Fruit fly (Drosophila melanogaster): ENCODE data around the gene msd5.

The msd5 gene

DNA sequence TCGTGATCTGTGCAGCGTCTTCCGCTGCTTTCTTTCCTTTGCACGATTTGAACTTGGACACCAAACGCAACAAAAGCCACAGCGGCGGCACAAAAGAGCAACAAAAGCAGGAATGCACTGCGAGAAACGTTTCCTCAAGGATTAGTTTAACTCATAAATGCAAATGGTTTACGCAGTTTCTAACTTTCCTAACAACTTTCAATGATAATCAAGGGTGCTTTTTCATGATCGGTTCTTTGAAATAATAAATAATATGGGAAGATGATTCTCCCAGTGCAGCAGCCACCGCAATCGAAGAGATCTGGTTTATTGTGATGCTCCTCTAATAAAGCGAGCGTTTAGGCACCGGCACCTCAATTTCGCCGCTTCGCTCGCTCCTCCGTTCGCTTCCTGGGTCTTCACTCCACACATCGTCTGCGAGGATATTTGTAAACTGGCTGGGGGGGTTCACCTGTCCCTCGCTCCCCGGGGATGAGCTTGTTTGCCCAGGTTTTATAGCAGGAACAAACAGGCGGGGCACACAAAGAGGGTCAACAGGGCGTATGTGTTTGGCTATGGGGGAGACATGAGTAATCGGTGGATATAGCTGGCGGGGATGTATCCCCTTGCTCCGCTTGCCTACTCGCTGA, 13.7 kb downstream of the msd5 start (continued):
- TF ChIP-seq TFAM (GFP tag; optimal IDR thresholded peaks at IDR 0.05) (no peak), CG5953 (GFP tag; IDR thresholded peaks at IDR 0.05) (peak; percentile 80), CG6254 (GFP tag; optimal IDR thresholded peaks at IDR 0.05) (peak; percentile 74), ash1 (GFP tag; optimal IDR thresholded peaks at IDR 0.05) (no peak), B-H1 (GFP tag; IDR thresholded peaks at IDR 0.05) (peak; percentile 73), CG5245 (GFP tag; optimal IDR thresholded peaks at IDR 0.05) (peak; percentile 82), cato (GFP tag; optimal IDR thresholded peaks at IDR 0.05; ENCODE audit: borderline replicate concordance) (peak; percentile 58), exex (tag; optimal IDR thresholded peaks at IDR 0.05) (no peak), gcm2 (GFP tag; optimal IDR thresholded peaks at IDR 0.05) (peak; percentile 64), NFAT (GFP tag; IDR thresholded peaks at IDR 0.05) (no peak), ERR (GFP tag; optimal IDR thresholded peaks at IDR 0.05) (no peak), pb (GFP tag; optimal IDR thresholded peaks at IDR 0.05) (peak; percentile 54), Sry-δ (GFP tag; optimal IDR thresholded peaks at IDR 0.05) (peak; percentile 22), mld (GFP tag; IDR thresholded peaks at IDR 0.05; ENCODE audit: partially characterized antibody) (no peak), twi (tag; optimal IDR thresholded peaks at IDR 0.05) (peak; percentile 26), jigr1 (GFP tag; IDR thresholded peaks at IDR 0.05) (0 out of 3 replicates have a peak, but pooled peaks have one; percentile 48), kni (GFP tag; optimal IDR thresholded peaks at IDR 0.05) (no peak), otp (GFP tag; IDR thresholded peaks at IDR 0.05) (peak; percentile 84), tll (GFP tag; optimal IDR thresholded peaks at IDR 0.05) (no peak), ems (GFP tag; optimal IDR thresholded peaks at IDR 0.05) (peak; percentile 77), CG14710 (tag; optimal IDR thresholded peaks at IDR 0.05) (peak; percentile 73), sima (GFP tag; optimal IDR thresholded peaks at IDR 0.05) (no peak), CG7928 (GFP tag; optimal IDR thresholded peaks at IDR 0.05) (no peak), Neu2 (GFP tag; optimal IDR thresholded peaks at IDR 0.05; ENCODE audit: borderline replicate concordance) (no peak), vfl (GFP tag; optimal IDR thresholded peaks at IDR 0.05) (no peak), CG12659 (GFP tag; optimal IDR thresholded peaks at IDR 0.05) (peak; percentile 74), CG6854 (GFP tag; optimal IDR thresholded peaks at IDR 0.05) (no peak), CG1529 (GFP tag; optimal IDR thresholded peaks at IDR 0.05) (peak; percentile 81), onecut (GFP tag; IDR thresholded peaks at IDR 0.05) (peak; percentile 80), Usf (GFP tag; optimal IDR thresholded peaks at IDR 0.05) (no peak), CG42726 (GFP tag; IDR thresholded peaks at IDR 0.05; ENCODE audit: partially characterized antibody) (no peak), CG14667 (GFP tag; IDR thresholded peaks at IDR 0.05) (peak; percentile 41; the same call in 1 of the 2 replicates), ind (GFP tag; optimal IDR thresholded peaks at IDR 0.05) (peak; percentile 82), Lhr (GFP tag; optimal IDR thresholded peaks at IDR 0.05) (peak; percentile 48), prd (optimal IDR thresholded peaks at IDR 0.05) (no peak), prd (GFP tag; IDR thresholded peaks at IDR 0.05) (peak; percentile 85), CG6765 (GFP tag; optimal IDR thresholded peaks at IDR 0.05) (no peak), sr (GFP tag; IDR thresholded peaks at IDR 0.05) (0 out of 3 replicates have a peak, but pooled peaks have one; percentile 42), tna (GFP tag; IDR thresholded peaks at IDR 0.05; ENCODE audit: partially characterized antibody) (0 out of 2 replicates have a peak, but pooled peaks have one; percentile 12), YL-1 (GFP tag; optimal IDR thresholded peaks at IDR 0.05) (no peak), CG17186 (GFP tag; optimal IDR thresholded peaks at IDR 0.05) (peak; percentile 39), zen (tag; optimal IDR thresholded peaks at IDR 0.05) (peak; percentile 38), CG6813 (GFP tag; optimal IDR thresholded peaks at IDR 0.05) (peak; percentile 65), D19B (GFP tag; optimal IDR thresholded peaks at IDR 0.05) (no peak), Rfx (GFP tag; IDR thresholded peaks at IDR 0.05) (peak; percentile 51), Asciz (GFP tag; optimal IDR thresholded peaks at IDR 0.05) (peak; percentile 88), CG6654 (GFP tag; optimal IDR thresholded peaks at IDR 0.05) (peak; percentile 51), HmgD (GFP tag; optimal IDR thresholded peaks at IDR 0.05) (no peak), pita (GFP tag; optimal IDR thresholded peaks at IDR 0.05) (no peak), Aef1 (GFP tag; IDR thresholded peaks at IDR 0.05) (peak; percentile 64)

Measured in whole organism, embryonic.